Fruit fly (Drosophila melanogaster) whole organism, wandering third instar larva: ENCODE measurements around the gene scf.

Experiments
- Abd-B ChIP-seq: fragments of >200 bp; optimal IDR thresholded peaks from 2 replicates; lab custom pipeline; 2017; ENCODE audit warnings: missing biosample characterization, missing genetic modification characterization
- CG32264 ChIP-seq: fragments of 200-800 bp; sonication (Bioruptor generic); optimal IDR thresholded peaks from 2 replicates; lab custom pipeline; 2016; ENCODE audit warnings: missing biosample characterization, missing genetic modification characterization
- CG9705 ChIP-seq: fragments of 200-800 bp; sonication (Bioruptor generic); optimal IDR thresholded peaks from 2 replicates; lab custom pipeline; 2018; ENCODE audit warnings: missing biosample characterization, mild to moderate bottlenecking, missing genetic modification characterization
- CrebA ChIP-seq: fragments of 200-800 bp; sonication (Bioruptor generic); optimal IDR thresholded peaks from 2 replicates; lab custom pipeline; 2016; ENCODE audit warnings: missing biosample characterization, mild to moderate bottlenecking, missing genetic modification characterization, borderline replicate concordance
- Dfd ChIP-seq: fragments of >200 bp; optimal IDR thresholded peaks from 2 replicates; lab custom pipeline; 2017; ENCODE audit warnings: missing biosample characterization, missing genetic modification characterization
- GATAd ChIP-seq: sonication (Bioruptor generic); optimal IDR thresholded peaks from 2 replicates; lab custom pipeline; 2016; ENCODE audit warnings: missing biosample characterization, missing genetic modification characterization
- HLH106 ChIP-seq: fragments of 200-800 bp; optimal IDR thresholded peaks from 3 replicates; lab custom pipeline; 2019; ENCODE audit warnings: missing biosample characterization, mild to moderate bottlenecking, missing genetic modification characterization, moderate library complexity
- Hnf4 ChIP-seq: fragments of 200-800 bp; sonication (Bioruptor generic); optimal IDR thresholded peaks from 2 replicates; lab custom pipeline; 2016; ENCODE audit warnings: missing biosample characterization, mild to moderate bottlenecking, missing genetic modification characterization
- Hr78 ChIP-seq: fragments of >200 bp; optimal IDR thresholded peaks from 2 replicates; lab custom pipeline; 2017; ENCODE audit warnings: missing biosample characterization, missing genetic modification characterization
- Hr83 ChIP-seq: fragments of 200-300 bp; sonication (Bioruptor generic); optimal IDR thresholded peaks from 2 replicates; lab custom pipeline; 2016; ENCODE audit warnings: missing biosample characterization, mild to moderate bottlenecking, missing genetic modification characterization, moderate library complexity; ENCODE audit not compliant: poor library complexity, severe bottlenecking
- Jra ChIP-seq: sonication (Bioruptor generic); optimal IDR thresholded peaks from 2 replicates; lab custom pipeline; 2016; ENCODE audit warnings: missing biosample characterization, missing genetic modification characterization
- Mio ChIP-seq: sonication (Bioruptor generic); optimal IDR thresholded peaks from 2 replicates; lab custom pipeline; 2016; ENCODE audit warnings: missing biosample characterization, missing genetic modification characterization
- N ChIP-seq: fragments of >200 bp; optimal IDR thresholded peaks from 2 replicates; lab custom pipeline; 2018; ENCODE audit warnings: missing biosample characterization, missing external identifiers, missing genetic modification characterization
- Rel ChIP-seq, 2 experiments: fragments of 200-800 bp; sonication (Bioruptor generic) in 1 of 2; optimal IDR thresholded peaks; 2 replicates in 1 of 2; 3 replicates in 1 of 2; lab custom pipeline; 2016 to 2019; ENCODE audit warnings: mild to moderate bottlenecking in 2 of 2, missing biosample characterization in 2 of 2, missing genetic modification characterization in 2 of 2, moderate library complexity in 1 of 2
- Sp1 ChIP-seq: fragments of 200-800 bp; sonication (Bioruptor generic); optimal IDR thresholded peaks from 3 replicates; lab custom pipeline; 2019; ENCODE audit warnings: missing biosample characterization, mild to moderate bottlenecking, missing genetic modification characterization, moderate library complexity
- Vsx2 ChIP-seq: fragments of 200-300, 225-300 bp; sonication (Bioruptor generic); optimal IDR thresholded peaks from 2 replicates; lab custom pipeline; 2018; ENCODE audit warnings: missing biosample characterization, missing genetic modification characterization; ENCODE audit not compliant: partially characterized antibody
- br ChIP-seq: fragments of 200-800 bp; sonication (Bioruptor generic); optimal IDR thresholded peaks from 2 replicates; lab custom pipeline; 2016; ENCODE audit warnings: missing biosample characterization, missing genetic modification characterization
- brk ChIP-seq: fragments of 200-800 bp; sonication (Bioruptor generic); optimal IDR thresholded peaks from 2 replicates; lab custom pipeline; 2016; ENCODE audit warnings: missing biosample characterization, mild to moderate bottlenecking, missing genetic modification characterization
- dl ChIP-seq, 2 experiments: fragments of 175-275, 200-275 bp in 1 of 2; fragments of 200-275 bp in 1 of 2; sonication (Bioruptor generic); optimal IDR thresholded peaks; lab custom pipeline; 2018; ENCODE audit warnings: mild to moderate bottlenecking in 2 of 2, missing biosample characterization in 2 of 2, missing genetic modification characterization in 2 of 2, moderate library complexity in 2 of 2; ENCODE audit not compliant: partially characterized antibody in 2 of 2, insufficient read depth in 1 of 2
- dmrt93B ChIP-seq: fragments of 200-800 bp; sonication (Bioruptor generic); optimal IDR thresholded peaks from 2 replicates; lab custom pipeline; 2018; ENCODE audit warnings: missing biosample characterization, mild to moderate bottlenecking, missing genetic modification characterization
- dsf ChIP-seq: sonication (Bioruptor generic); optimal IDR thresholded peaks from 2 replicates; lab custom pipeline; 2016; ENCODE audit warnings: missing biosample characterization, missing genetic modification characterization, borderline replicate concordance
- ey ChIP-seq: fragments of 200-800 bp; sonication (Bioruptor generic); optimal IDR thresholded peaks from 2 replicates; lab custom pipeline; 2016; ENCODE audit warnings: missing biosample characterization, missing genetic modification characterization
- foxo ChIP-seq, 2 experiments: fragments of 200-800 bp; sonication (Bioruptor generic); optimal IDR thresholded peaks; 2 replicates in 1 of 2; 3 replicates in 1 of 2; lab custom pipeline; 2016 to 2017; ENCODE audit warnings: missing biosample characterization in 2 of 2, missing genetic modification characterization in 2 of 2
- fru ChIP-seq: fragments of 200-800 bp; sonication (Bioruptor generic); optimal IDR thresholded peaks from 3 replicates; lab custom pipeline; 2016; ENCODE audit warnings: missing biosample characterization, mild to moderate bottlenecking, missing genetic modification characterization
- lola ChIP-seq: fragments of >200 bp; optimal IDR thresholded peaks from 2 replicates; lab custom pipeline; 2017; ENCODE audit warnings: missing biosample characterization, missing genetic modification characterization
- psq ChIP-seq: fragments of 200-800 bp; sonication (Bioruptor generic); optimal IDR thresholded peaks from 3 replicates; lab custom pipeline; 2017; ENCODE audit warnings: missing biosample characterization, mild to moderate bottlenecking, missing genetic modification characterization, moderate library complexity
- rgr ChIP-seq: fragments of 200-800 bp; sonication (Bioruptor generic); optimal IDR thresholded peaks from 3 replicates; lab custom pipeline; 2016; ENCODE audit warnings: missing biosample characterization, mild to moderate bottlenecking, missing genetic modification characterization
- sage ChIP-seq: fragments of 200-800 bp; sonication (Bioruptor generic); optimal IDR thresholded peaks from 2 replicates; lab custom pipeline; 2016; ENCODE audit warnings: missing biosample characterization, mild to moderate bottlenecking, missing genetic modification characterization
- sv ChIP-seq: fragments of 200-800 bp; sonication (Bioruptor generic); optimal IDR thresholded peaks from 3 replicates; lab custom pipeline; 2016; ENCODE audit warnings: missing biosample characterization, missing genetic modification characterization
- tai ChIP-seq: sonication (Bioruptor generic); optimal IDR thresholded peaks from 2 replicates; lab custom pipeline; 2016; ENCODE audit warnings: missing biosample characterization, missing genetic modification characterization
- usp ChIP-seq: fragments of >200 bp; optimal IDR thresholded peaks from 2 replicates; lab custom pipeline; 2017; ENCODE audit warnings: missing biosample characterization, missing genetic modification characterization
- woc ChIP-seq: sonication (Bioruptor generic); optimal IDR thresholded peaks from 2 replicates; lab custom pipeline; 2016; ENCODE audit warnings: missing biosample characterization, mild to moderate bottlenecking, missing genetic modification characterization

The scf gene

DNA sequence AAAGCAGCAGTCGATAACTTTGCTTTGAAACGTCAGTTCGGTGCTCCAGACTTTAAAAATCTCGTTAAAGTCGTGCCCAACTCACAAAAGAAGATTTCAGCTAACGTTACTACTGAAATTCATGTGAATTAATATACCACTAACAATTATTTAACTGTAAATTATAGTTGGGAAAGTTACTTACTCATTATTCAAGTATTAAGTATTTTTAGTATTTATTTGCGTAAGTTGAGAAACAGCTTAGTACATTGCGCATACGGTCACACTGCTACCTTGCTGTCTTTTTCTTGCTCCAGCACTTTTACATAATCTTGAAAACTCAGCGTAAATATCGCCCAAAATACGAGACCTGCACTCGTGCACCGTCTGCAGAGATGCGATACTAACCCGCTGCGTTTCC, 31.3 kb downstream of the scf start, which contains the start of gene ND-ACP:
ND-ACP (plus strand) TSS at position 226 of the 400 bp plus-strand sequence.
- TF ChIP-seq psq (GFP tag; lab: Kevin White, UChicago) (no peak), CG9705 (GFP tag; lab: Kevin White, UChicago) (no peak), Sp1 (GFP tag; lab: Kevin White, UChicago) (no peak), Hnf4 (GFP tag; lab: Kevin White, UChicago) (no peak), HLH106 (tag; lab: Kevin White, UChicago) (no peak), dsf (GFP tag; lab: Kevin White, UChicago) (no peak), fru (GFP tag; lab: Kevin White, UChicago) (no peak), CrebA (GFP tag; lab: Kevin White, UChicago) (no peak), usp (GFP tag; lab: Kevin White, UChicago) (no peak), dl (GFP tag; optimal IDR thresholded peaks at IDR 0.05; lab: Kevin White, UChicago; ENCODE audit: insufficient read depth in 1 of 2, partially characterized antibody in 2 of 2) (no peak), Hr83 (GFP tag; lab: Kevin White, UChicago) (no peak), N (GFP tag; lab: Kevin White, UChicago) (no peak), lola (no peak), br (GFP tag; lab: Kevin White, UChicago) (no peak), sv (GFP tag; lab: Kevin White, UChicago) (no peak), dmrt93B (no peak), CG32264 (GFP tag; lab: Kevin White, UChicago) (no peak), GATAd (no peak), Hr78 (GFP tag; lab: Kevin White, UChicago) (no peak)

DNA sequence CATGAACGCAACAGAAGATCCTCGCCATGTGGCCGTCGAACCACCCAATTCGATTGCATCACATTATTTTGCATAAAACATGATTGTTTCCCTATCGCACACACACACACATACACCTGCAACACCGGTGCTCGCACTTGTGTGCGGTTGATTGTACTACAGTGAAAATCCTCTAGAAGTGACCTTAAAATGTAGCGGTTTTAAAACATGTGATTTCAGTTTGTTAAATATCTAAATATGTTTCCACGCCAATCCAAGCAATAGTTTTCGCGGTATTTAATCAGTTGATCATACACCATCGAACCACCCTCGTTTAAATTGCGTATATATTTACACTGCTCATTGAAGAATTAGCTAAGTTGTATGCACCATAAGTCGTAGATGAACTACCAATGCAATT, 31.9 kb downstream of the scf start:
- peak in 1 of 2 experiments; percentile 31 for TF ChIP-seq foxo (GFP tag; optimal IDR thresholded peaks at IDR 0.05; lab: Kevin White, UChicago)
- TF ChIP-seq rgr (GFP tag; lab: Kevin White, UChicago): no peak
- peak; percentile 23 for TF ChIP-seq ey

DNA sequence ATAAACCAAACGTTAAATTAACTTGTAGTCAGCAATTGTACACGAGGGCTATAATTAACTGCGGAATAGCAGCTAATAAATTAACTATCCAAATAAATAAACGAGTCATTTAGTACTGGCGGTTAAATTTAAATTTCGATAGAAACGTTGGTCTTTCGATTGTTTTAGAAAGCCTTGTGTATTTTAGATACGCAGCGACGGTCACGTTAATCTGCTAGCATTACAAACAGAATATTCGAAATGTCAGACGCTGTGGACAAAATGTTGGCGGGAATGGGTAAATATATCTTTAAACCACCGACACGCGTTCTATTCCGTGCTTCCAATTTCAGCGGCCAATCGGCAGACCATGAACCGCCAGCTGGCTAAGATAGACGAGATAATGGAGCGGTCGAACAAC, 33.1 kb downstream of the scf start, which contains the start of gene msd1:
msd1 (plus strand) TSS at position 203 of the 400 bp plus-strand sequence.
- TF ChIP-seq sv (GFP tag; lab: Kevin White, UChicago) (no peak), brk (GFP tag; lab: Kevin White, UChicago) (no peak), dmrt93B (no peak), fru (GFP tag; lab: Kevin White, UChicago) (no peak)

dm6 chr3L:1332973-1333372, 34.5 kb downstream of the scf start, which contains the start of gene msd5:
msd5 (minus strand) TSS chr3L:1333146.
- no peak for TF ChIP-seq dmrt93B
- TF ChIP-seq sv (GFP tag; lab: Kevin White, UChicago): no peak
- TF ChIP-seq sage: no peak
- TF ChIP-seq brk (GFP tag; lab: Kevin White, UChicago): no peak
- no peak for TF ChIP-seq lola
- no peak for TF ChIP-seq dl (GFP tag; optimal IDR thresholded peaks at IDR 0.05; lab: Kevin White, UChicago; ENCODE audit: insufficient read depth in 1 of 2, partially characterized antibody in 2 of 2)
- TF ChIP-seq psq (GFP tag; lab: Kevin White, UChicago): no peak
- no peak for TF ChIP-seq Mio
- TF ChIP-seq tai (GFP tag; lab: Kevin White, UChicago): no peak
- no peak for TF ChIP-seq Dfd (GFP tag; lab: Kevin White, UChicago)
- TF ChIP-seq Jra: no peak
- TF ChIP-seq N (GFP tag; lab: Kevin White, UChicago): no peak
- no peak for TF ChIP-seq Vsx2 (GFP tag; lab: Kevin White, UChicago)
- no peak for TF ChIP-seq GATAd
- TF ChIP-seq Abd-B (GFP tag; lab: Kevin White, UChicago): no peak
- no peak for TF ChIP-seq Rel (GFP tag; optimal IDR thresholded peaks at IDR 0.05; lab: Kevin White, UChicago)
- TF ChIP-seq Rel (tag; optimal IDR thresholded peaks at IDR 0.05; lab: Kevin White, UChicago): no peak
- TF ChIP-seq woc (GFP tag; lab: Kevin White, UChicago): no peak
- TF ChIP-seq CrebA (GFP tag; lab: Kevin White, UChicago): no peak
- no peak for TF ChIP-seq ey
